5 worm cellular contexts compared by ENCODE assay signal in the genomic region with DNA sequence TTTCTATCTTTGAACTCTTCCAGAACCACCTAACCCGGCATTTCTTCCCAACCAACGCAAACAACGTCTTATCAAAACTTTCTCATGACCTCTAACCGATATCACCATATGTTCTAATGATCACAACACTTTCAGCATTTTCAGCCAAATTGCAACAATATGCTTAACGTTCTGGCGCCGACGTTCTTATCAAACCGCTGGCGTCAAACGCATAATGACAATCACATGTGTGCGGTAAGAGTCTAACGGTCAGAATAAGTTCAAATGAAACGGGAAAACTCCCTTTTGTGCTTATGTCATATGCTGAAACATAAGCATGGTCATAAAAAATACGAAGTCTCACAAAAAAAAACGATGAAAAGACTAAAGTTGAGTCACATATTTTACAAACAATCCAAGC.
A peak's percentile ranks its signal among the peaks of the same experiment; 100 is the strongest.
TF ChIP-seq lines count a peak whose summit lies in the region.

No protein-coding gene starts in this region.

TF ChIP-seq in whole organism, L1 larva, 84 proteins besides CTCF, POLR2A, EP300 and RAD21 (continued from another document):
- TF ChIP-seq elt-2 (tag; optimal IDR thresholded peaks at IDR 0.05; lab: Kevin White, UChicago), result peak; percentile 99
- no peak for TF ChIP-seq ztf-4 (tag; optimal IDR thresholded peaks at IDR 0.05; lab: Kevin White, UChicago)
- peak; percentile 30 for TF ChIP-seq nhr-20 (tag; optimal IDR thresholded peaks at IDR 0.05; lab: Kevin White, UChicago)
- no peak for TF ChIP-seq ceh-63 (GFP tag; optimal IDR thresholded peaks at IDR 0.05; lab: Kevin White, UChicago)
- no peak for TF ChIP-seq ceh-88 (GFP tag; IDR thresholded peaks at IDR 0.05; lab: Robert Waterston, UW)
- no peak for TF ChIP-seq efl-3 (GFP tag; optimal IDR thresholded peaks at IDR 0.05; lab: Kevin White, UChicago)
- peak; percentile 57 for TF ChIP-seq nhr-71 (tag; optimal IDR thresholded peaks at IDR 0.05; lab: Kevin White, UChicago)
- no peak for TF ChIP-seq irx-1 (tag; optimal IDR thresholded peaks at IDR 0.05; lab: Kevin White, UChicago)
- peak in 1 of 2 experiments; percentile 49 for TF ChIP-seq mdl-1 (tag; optimal IDR thresholded peaks at IDR 0.05; lab: Kevin White, UChicago)
- TF ChIP-seq snu-23 (GFP tag; optimal IDR thresholded peaks at IDR 0.05; lab: Kevin White, UChicago), result no peak
- TF ChIP-seq nhr-85 (tag; lab: Kevin White, UChicago), result no peak

TF ChIP-seq in whole organism, L2 larva, 48 proteins besides CTCF, POLR2A, EP300 and RAD21 (continued from another document):
- TF ChIP-seq alr-1 (tag; optimal IDR thresholded peaks at IDR 0.05; lab: Kevin White, UChicago), result no peak
- TF ChIP-seq gmeb-1 (tag; optimal IDR thresholded peaks at IDR 0.05; lab: Kevin White, UChicago), result peak; percentile 46
- no peak for TF ChIP-seq nhr-21 (tag; optimal IDR thresholded peaks at IDR 0.05; lab: Kevin White, UChicago)
- TF ChIP-seq fos-1 (tag; optimal IDR thresholded peaks at IDR 0.05; lab: Kevin White, UChicago), result peak; percentile 78
- peak; percentile 49 for TF ChIP-seq sma-3 (GFP tag; optimal IDR thresholded peaks at IDR 0.05; lab: Kevin White, UChicago)
TF ChIP-seq in whole organism, L2 larva: peak in this region for 8.

TF ChIP-seq in whole organism, L3 larva, 47 proteins besides CTCF, POLR2A, EP300 and RAD21 (continued from another document):
- no peak for TF ChIP-seq nhr-25 (tag; optimal IDR thresholded peaks at IDR 0.05; lab: Kevin White, UChicago)
- TF ChIP-seq lin-15B (tag; optimal IDR thresholded peaks at IDR 0.05; lab: Kevin White, UChicago), result no peak
- TF ChIP-seq elt-2 (tag; optimal IDR thresholded peaks at IDR 0.05; lab: Kevin White, UChicago), result peak; percentile 99
- no peak for TF ChIP-seq skn-1 (tag; optimal IDR thresholded peaks at IDR 0.05; lab: Kevin White, UChicago)
- no peak for TF ChIP-seq elt-1 (tag; optimal IDR thresholded peaks at IDR 0.05; lab: Kevin White, UChicago)
- no peak for TF ChIP-seq snpc-4 (tag; optimal IDR thresholded peaks at IDR 0.05; lab: Kevin White, UChicago)
- TF ChIP-seq nhr-23 (tag; optimal IDR thresholded peaks at IDR 0.05; lab: Kevin White, UChicago), result no peak
- TF ChIP-seq nhr-67 (tag; optimal IDR thresholded peaks at IDR 0.05; lab: Kevin White, UChicago), result no peak
- no peak for TF ChIP-seq nfya-1 (tag; optimal IDR thresholded peaks at IDR 0.05; lab: Kevin White, UChicago; ENCODE audit: insufficient read depth)
- no peak for TF ChIP-seq nhr-28 (tag; optimal IDR thresholded peaks at IDR 0.05; lab: Kevin White, UChicago)
- no peak for TF ChIP-seq nhr-76 (tag; optimal IDR thresholded peaks at IDR 0.05; lab: Kevin White, UChicago)
- no peak for TF ChIP-seq ceh-28 (tag; optimal IDR thresholded peaks at IDR 0.05; lab: Kevin White, UChicago)
- peak; percentile 99 for TF ChIP-seq pqm-1 (tag; optimal IDR thresholded peaks at IDR 0.05; lab: Kevin White, UChicago)
- TF ChIP-seq mml-1 (tag; optimal IDR thresholded peaks at IDR 0.05; lab: Kevin White, UChicago), result no peak
- no peak for TF ChIP-seq eor-1 (tag; optimal IDR thresholded peaks at IDR 0.05; lab: Kevin White, UChicago)
- no peak for TF ChIP-seq nhr-11 (tag; optimal IDR thresholded peaks at IDR 0.05; lab: Kevin White, UChicago)

TF ChIP-seq in whole organism, L4 larva, 104 proteins besides CTCF, POLR2A, EP300 and RAD21 (continued from another document and continues in another):
- no peak for TF ChIP-seq sdz-12 (GFP tag; optimal IDR thresholded peaks at IDR 0.05; lab: Kevin White, UChicago)
- peak; percentile 62 for TF ChIP-seq gei-8 (GFP tag; optimal IDR thresholded peaks at IDR 0.05; lab: Kevin White, UChicago)
- TF ChIP-seq zag-1 (tag; optimal IDR thresholded peaks at IDR 0.05; lab: Kevin White, UChicago), result no peak
- no peak for TF ChIP-seq egl-27 (tag; optimal IDR thresholded peaks at IDR 0.05; lab: Kevin White, UChicago)
- no peak for TF ChIP-seq lim-7 (GFP tag; IDR thresholded peaks at IDR 0.05; lab: Robert Waterston, UW)
- no peak for TF ChIP-seq zip-11 (GFP tag; IDR thresholded peaks at IDR 0.05; lab: Robert Waterston, UW)
- no peak for TF ChIP-seq Y5F2A.4 (GFP tag; optimal IDR thresholded peaks at IDR 0.05; lab: Kevin White, UChicago)
- no peak for TF ChIP-seq tag-97 (GFP tag; IDR thresholded peaks at IDR 0.05; lab: Robert Waterston, UW)
- no peak for TF ChIP-seq Y105C5A.15 (GFP tag; IDR thresholded peaks at IDR 0.05; lab: Robert Waterston, UW)
- TF ChIP-seq F49E8.2 (tag; optimal IDR thresholded peaks at IDR 0.05; lab: Kevin White, UChicago; ENCODE audit: borderline replicate concordance), result no peak
- peak; percentile 82 for TF ChIP-seq fos-1 (tag; optimal IDR thresholded peaks at IDR 0.05; lab: Kevin White, UChicago)
- TF ChIP-seq ztf-7 (tag; optimal IDR thresholded peaks at IDR 0.05; lab: Kevin White, UChicago), result no peak
- no peak for TF ChIP-seq dmd-8 (GFP tag; IDR thresholded peaks at IDR 0.05; lab: Robert Waterston, UW)
- TF ChIP-seq ceh-32 (tag; optimal IDR thresholded peaks at IDR 0.05; lab: Kevin White, UChicago; ENCODE audit: poor library complexity), result no peak
- TF ChIP-seq nhr-76 (tag; optimal IDR thresholded peaks at IDR 0.05; lab: Kevin White, UChicago), result no peak
- TF ChIP-seq arid-1 (GFP tag; conservative IDR thresholded peaks at IDR 0.05; lab: Robert Waterston, UW), result no peak
- TF ChIP-seq F10B5.3 (tag; optimal IDR thresholded peaks at IDR 0.05; lab: Kevin White, UChicago), result no peak
- TF ChIP-seq hif-1 (tag; optimal IDR thresholded peaks at IDR 0.05; lab: Kevin White, UChicago), result peak in 1 of 2 experiments; percentile 49
- no peak for TF ChIP-seq aha-1 (tag; lab: Kevin White, UChicago)
- no peak for TF ChIP-seq D1046.2 (GFP tag; IDR thresholded peaks at IDR 0.05; lab: Robert Waterston, UW)
- no peak for TF ChIP-seq ceh-82 (tag; optimal IDR thresholded peaks at IDR 0.05; lab: Kevin White, UChicago)
- TF ChIP-seq zfp-3 (GFP tag; conservative IDR thresholded peaks at IDR 0.05; lab: Robert Waterston, UW), result no peak
- no peak for TF ChIP-seq madf-5 (GFP tag; IDR thresholded peaks at IDR 0.05; lab: Robert Waterston, UW)
- TF ChIP-seq T26A8.4 (GFP tag; IDR thresholded peaks at IDR 0.05; lab: Robert Waterston, UW), result no peak
- no peak for TF ChIP-seq fkh-10 (GFP tag; optimal IDR thresholded peaks at IDR 0.05; lab: Kevin White, UChicago)
- no peak for TF ChIP-seq spr-1 (tag; optimal IDR thresholded peaks at IDR 0.05; lab: Kevin White, UChicago)
- TF ChIP-seq unc-62 (GFP tag; optimal IDR thresholded peaks at IDR 0.05 in 1 of 2; lab: Kevin White, UChicago), result peak in 1 of 2 experiments; percentile 62
- no peak for TF ChIP-seq unc-62 (tag; optimal IDR thresholded peaks at IDR 0.05; lab: Kevin White, UChicago)
- peak; percentile 79 for TF ChIP-seq nhr-77 (tag; optimal IDR thresholded peaks at IDR 0.05; lab: Kevin White, UChicago)
- no peak for TF ChIP-seq ZK337.2 (GFP tag; IDR thresholded peaks at IDR 0.05; lab: Robert Waterston, UW)
- peak; percentile 92 for TF ChIP-seq nhr-28 (tag; optimal IDR thresholded peaks at IDR 0.05; lab: Kevin White, UChicago)
- TF ChIP-seq aly-2 (tag; optimal IDR thresholded peaks at IDR 0.05; lab: Kevin White, UChicago), result no peak
- peak; percentile 53 for TF ChIP-seq jun-1 (tag; optimal IDR thresholded peaks at IDR 0.05; lab: Kevin White, UChicago)
- peak; percentile 55 for TF ChIP-seq T20F7.1 (GFP tag; optimal IDR thresholded peaks at IDR 0.05; lab: Kevin White, UChicago)
- TF ChIP-seq Y75B8A.6 (GFP tag; IDR thresholded peaks at IDR 0.05; lab: Robert Waterston, UW), result no peak
- TF ChIP-seq spr-3 (GFP tag; optimal IDR thresholded peaks at IDR 0.05; lab: Kevin White, UChicago), result no peak
- TF ChIP-seq tra-1 (GFP tag; IDR thresholded peaks at IDR 0.05; lab: Robert Waterston, UW), result peak; percentile 88
- peak; percentile 85 for TF ChIP-seq lin-1 (GFP tag; IDR thresholded peaks at IDR 0.05; lab: Robert Waterston, UW)
- no peak for TF ChIP-seq set-16 (GFP tag; IDR thresholded peaks at IDR 0.05; lab: Robert Waterston, UW)
- TF ChIP-seq egl-43 (GFP tag; IDR thresholded peaks at IDR 0.05; lab: Robert Waterston, UW), result no peak
- peak; percentile 86 for TF ChIP-seq nhr-41 (GFP tag; IDR thresholded peaks at IDR 0.05; lab: Robert Waterston, UW)
- peak in 1 of 2 experiments; percentile 25 for TF ChIP-seq mdl-1 (tag; optimal IDR thresholded peaks at IDR 0.05; lab: Kevin White, UChicago)
- TF ChIP-seq vab-7 (GFP tag; IDR thresholded peaks at IDR 0.05; lab: Robert Waterston, UW), result no peak
- no peak for TF ChIP-seq ZK546.5 (tag; optimal IDR thresholded peaks at IDR 0.05; lab: Kevin White, UChicago)
- TF ChIP-seq mxl-3 (GFP tag; optimal IDR thresholded peaks at IDR 0.05; lab: Kevin White, UChicago), result no peak
- peak; percentile 24 for TF ChIP-seq nhr-10 (tag; optimal IDR thresholded peaks at IDR 0.05; lab: Kevin White, UChicago)
- no peak for TF ChIP-seq lin-29 (GFP tag; IDR thresholded peaks at IDR 0.05; lab: Robert Waterston, UW)
- TF ChIP-seq daf-19 (GFP tag; conservative IDR thresholded peaks at IDR 0.05; lab: Robert Waterston, UW), result no peak
- no peak for TF ChIP-seq F37D6.2 (tag; optimal IDR thresholded peaks at IDR 0.05; lab: Kevin White, UChicago)
- no peak for TF ChIP-seq dmd-9 (GFP tag; IDR thresholded peaks at IDR 0.05; lab: Robert Waterston, UW)
- no peak for TF ChIP-seq snpc-4 (tag; optimal IDR thresholded peaks at IDR 0.05; lab: Kevin White, UChicago)
- TF ChIP-seq F26F4.8 (GFP tag; conservative IDR thresholded peaks at IDR 0.05; lab: Robert Waterston, UW), result no peak

TF ChIP-seq in whole organism, young adult, 124 proteins besides CTCF, POLR2A, EP300 and RAD21 (continued from another document):
- TF ChIP-seq C06A6.2 (GFP tag; conservative IDR thresholded peaks at IDR 0.05; lab: Robert Waterston, UW) (no peak), pha-4 (tag; optimal IDR thresholded peaks at IDR 0.05; lab: Kevin White, UChicago) (peak; percentile 78), ztf-18 (tag; optimal IDR thresholded peaks at IDR 0.05; lab: Kevin White, UChicago) (no peak), ccch-3 (GFP tag; optimal IDR thresholded peaks at IDR 0.05; lab: Kevin White, UChicago) (no peak), pbrm-1 (GFP tag; IDR thresholded peaks at IDR 0.05; lab: Robert Waterston, UW) (0 out of 2 replicates have a peak, but pooled peaks have one; percentile 23), mel-28 (tag; optimal IDR thresholded peaks at IDR 0.05; lab: Kevin White, UChicago; ENCODE audit: borderline replicate concordance) (no peak), lin-40 (tag; optimal IDR thresholded peaks at IDR 0.05; lab: Kevin White, UChicago) (peak; percentile 24), nfya-2 (GFP tag; IDR thresholded peaks at IDR 0.05; lab: Robert Waterston, UW) (no peak), B0336.3 (GFP tag; IDR thresholded peaks at IDR 0.05; lab: Robert Waterston, UW) (peak; percentile 59), let-607 (tag; optimal IDR thresholded peaks at IDR 0.05; lab: Kevin White, UChicago) (peak in 1 of 2 experiments; percentile 68), Y56A3A.18 (GFP tag; IDR thresholded peaks at IDR 0.05; lab: Robert Waterston, UW) (0 out of 2 replicates have a peak, but pooled peaks have one; percentile 14)
